Fruit fly (Drosophila melanogaster) whole organism, embryonic: Measurements from ENCODE around the gene CG32639.

Source experiments
- Aef1 ChIP-seq: fragments of 200-800 bp; sonication (Bioruptor generic); IDR thresholded peaks from 3 replicates; pipeline ENCODE4 v1.3.6; 2022; ENCODE audit warnings: missing biosample characterization, missing genetic modification characterization
- Atf3 ChIP-seq: fragments of 200-800 bp; sonication (Bioruptor generic); optimal IDR thresholded peaks from 3 replicates; lab custom pipeline; 2016; ENCODE audit warnings: missing biosample characterization, missing genetic modification characterization
- Atf6 ChIP-seq: fragments of 200-800 bp; sonication (Bioruptor generic); IDR thresholded peaks from 2 replicates; pipeline ENCODE4 v1.3.6; 2022; ENCODE audit warnings: missing biosample characterization, missing genetic modification characterization
- C15 ChIP-seq: fragments of 200-800 bp; sonication (Bioruptor generic); IDR thresholded peaks from 3 replicates; pipeline ENCODE4 v1.3.6; 2022; ENCODE audit warnings: missing biosample characterization, missing genetic modification characterization
- CG10654 ChIP-seq: fragments of 200-800 bp; sonication (Bioruptor generic); optimal IDR thresholded peaks from 2 replicates; lab custom pipeline; 2016; ENCODE audit warnings: missing biosample characterization, missing genetic modification characterization
- CG14050 ChIP-seq: fragments of 200-800 bp; sonication (Bioruptor generic); IDR thresholded peaks from 3 replicates; pipeline ENCODE4 v1.3.6; 2022; ENCODE audit warnings: missing biosample characterization, missing genetic modification characterization
- CG15269 ChIP-seq: fragments of 200-800 bp; sonication (Bioruptor generic); optimal IDR thresholded peaks from 2 replicates; lab custom pipeline; 2018; ENCODE audit warnings: missing biosample characterization, mild to moderate bottlenecking, missing genetic modification characterization, moderate library complexity
- CG1529 ChIP-seq: fragments of 200-800 bp; sonication (Bioruptor generic); optimal IDR thresholded peaks from 3 replicates; lab custom pipeline; 2018; ENCODE audit warnings: missing biosample characterization, missing genetic modification characterization
- CG17328 ChIP-seq: fragments of 200-800 bp; sonication (Bioruptor generic); IDR thresholded peaks from 2 replicates; pipeline ENCODE4 v1.3.6; 2022; ENCODE audit warnings: missing biosample characterization, missing genetic modification characterization
- CG2199 ChIP-seq: fragments of 200-800 bp; sonication (Bioruptor generic); IDR thresholded peaks from 3 replicates; pipeline ENCODE4 v1.3.6; 2022; ENCODE audit warnings: missing biosample characterization, missing genetic modification characterization
- CG2202 ChIP-seq: fragments of 200-800 bp; sonication (Bioruptor generic); optimal IDR thresholded peaks from 2 replicates; lab custom pipeline; 2018; ENCODE audit warnings: missing biosample characterization, mild to moderate bottlenecking, missing genetic modification characterization
- CG2678 ChIP-seq: fragments of 200-800 bp; sonication (Bioruptor generic); optimal IDR thresholded peaks from 3 replicates; lab custom pipeline; 2019; ENCODE audit warnings: missing biosample characterization, mild to moderate bottlenecking, missing genetic modification characterization, moderate library complexity
- CG3065 ChIP-seq: fragments of 200-800 bp; sonication (Bioruptor generic); optimal IDR thresholded peaks from 2 replicates; lab custom pipeline; 2016; ENCODE audit warnings: missing biosample characterization, missing genetic modification characterization
- CG31388 ChIP-seq: fragments of 200-800 bp; sonication (Bioruptor generic); optimal IDR thresholded peaks from 2 replicates; lab custom pipeline; 2016; ENCODE audit warnings: missing biosample characterization, missing genetic modification characterization
- CG31441 ChIP-seq: fragments of 200-800 bp; sonication (Bioruptor generic); IDR thresholded peaks from 2 replicates; pipeline ENCODE4 v1.3.6; 2022; ENCODE audit warnings: missing biosample characterization, missing genetic modification characterization
- CG3838 ChIP-seq: fragments of 200-800 bp; sonication (Bioruptor generic); optimal IDR thresholded peaks from 3 replicates; lab custom pipeline; 2016; ENCODE audit warnings: missing biosample characterization, missing genetic modification characterization
- CG3995 ChIP-seq: fragments of 200-800 bp; sonication (Bioruptor generic); optimal IDR thresholded peaks from 3 replicates; lab custom pipeline; 2016; ENCODE audit warnings: missing biosample characterization, missing genetic modification characterization
- CG6272 ChIP-seq: fragments of 200-800 bp; sonication (Bioruptor generic); IDR thresholded peaks from 2 replicates; pipeline ENCODE4 v1.3.6; 2022; ENCODE audit warnings: missing biosample characterization, missing genetic modification characterization
- CG6683 ChIP-seq: fragments of 200-800 bp; sonication (Bioruptor generic); optimal IDR thresholded peaks from 2 replicates; lab custom pipeline; 2017; ENCODE audit warnings: missing biosample characterization, mild to moderate bottlenecking, missing genetic modification characterization, missing genetic modification reagents
- CG8290 ChIP-seq, 3 experiments: fragments of 200-800 bp; sonication (Bioruptor generic); optimal IDR thresholded peaks; 2 replicates each; lab custom pipeline; 2016 to 2019; ENCODE audit warnings: missing biosample characterization in 3 of 3, missing genetic modification characterization in 3 of 3, mild to moderate bottlenecking in 2 of 3, moderate library complexity in 1 of 3
- CG8478 ChIP-seq: fragments of >200 bp; optimal IDR thresholded peaks from 2 replicates; lab custom pipeline; 2018
- CG9797 ChIP-seq: fragments of 200-800 bp; sonication (Bioruptor generic); optimal IDR thresholded peaks from 3 replicates; lab custom pipeline; 2018; ENCODE audit warnings: missing biosample characterization, mild to moderate bottlenecking, missing genetic modification characterization
- Dp ChIP-seq: fragments of 200-800 bp; sonication (Bioruptor generic); optimal IDR thresholded peaks from 2 replicates; lab custom pipeline; 2018; ENCODE audit warnings: missing biosample characterization, mild to moderate bottlenecking, missing genetic modification characterization, moderate library complexity
- Dref ChIP-seq: fragments of 200-800 bp; sonication (Bioruptor generic); IDR thresholded peaks from 2 replicates; pipeline ENCODE4 v1.3.6; 2022; ENCODE audit warnings: missing biosample characterization, missing genetic modification characterization
- Ets65A ChIP-seq: fragments of 200-800 bp; sonication (Bioruptor generic); peaks from one replicate; lab custom pipeline; 2016; ENCODE audit warnings: missing biosample characterization, missing genetic modification characterization
- Med ChIP-seq: fragments of 200-800 bp; sonication (Bioruptor generic); peaks from one replicate; lab custom pipeline; 2016; ENCODE audit warnings: missing biosample characterization, missing genetic modification characterization, mild to moderate bottlenecking, inconsistent platforms, moderate library complexity
- Pdp1 ChIP-seq, 2 experiments: fragments of 200-800 bp; sonication (Bioruptor generic); optimal IDR thresholded peaks; 3 replicates each; lab custom pipeline; 2016; ENCODE audit warnings: missing biosample characterization in 2 of 2, missing genetic modification characterization in 2 of 2, mild to moderate bottlenecking in 1 of 2, moderate library complexity in 1 of 2
- Ravus ChIP-seq: fragments of 200-800 bp; sonication (Bioruptor generic); IDR thresholded peaks from 2 replicates; pipeline ENCODE4 v1.3.6; 2022; ENCODE audit warnings: missing biosample characterization, missing genetic modification characterization
- Six4 ChIP-seq: fragments of 200-800 bp; sonication (Bioruptor generic); optimal IDR thresholded peaks from 2 replicates; lab custom pipeline; 2016; ENCODE audit warnings: missing biosample characterization, missing genetic modification characterization
- Sox102F ChIP-seq: fragments of 200-800 bp; sonication (Bioruptor generic); optimal IDR thresholded peaks from 2 replicates; lab custom pipeline; 2018; ENCODE audit warnings: missing biosample characterization, mild to moderate bottlenecking, missing genetic modification characterization, moderate library complexity
- Spps ChIP-seq: fragments of 200-800 bp; sonication (Bioruptor generic); optimal IDR thresholded peaks from 2 replicates; lab custom pipeline; 2018; ENCODE audit warnings: missing biosample characterization, mild to moderate bottlenecking, missing genetic modification characterization
- ap ChIP-seq: fragments of 200-800 bp; sonication (Bioruptor generic); IDR thresholded peaks from 2 replicates; pipeline ENCODE4 v1.3.6; 2022; ENCODE audit warnings: missing biosample characterization, missing genetic modification characterization
- chn ChIP-seq: fragments of 200-800 bp; sonication (Bioruptor generic); optimal IDR thresholded peaks from 2 replicates; lab custom pipeline; 2016; ENCODE audit warnings: missing biosample characterization, missing genetic modification characterization
- cwo ChIP-seq: fragments of 200-800 bp; sonication (Bioruptor generic); optimal IDR thresholded peaks from 3 replicates; lab custom pipeline; 2017; ENCODE audit warnings: missing biosample characterization, missing genetic modification characterization, mild to moderate bottlenecking, moderate library complexity, missing genetic modification reagents
- dysf ChIP-seq: fragments of 200-800 bp; sonication (Bioruptor generic); IDR thresholded peaks from 3 replicates; pipeline ENCODE4 v1.3.6; 2022; ENCODE audit warnings: missing biosample characterization, missing genetic modification characterization
- emc ChIP-seq: fragments of 200-800 bp; sonication (Bioruptor generic); optimal IDR thresholded peaks from 2 replicates; lab custom pipeline; 2016; ENCODE audit warnings: missing biosample characterization, missing genetic modification characterization
- fd102C ChIP-seq: fragments of 200-800 bp; sonication (Bioruptor generic); optimal IDR thresholded peaks from 2 replicates; lab custom pipeline; 2018; ENCODE audit warnings: missing biosample characterization, mild to moderate bottlenecking, missing genetic modification characterization, moderate library complexity
- gfzf ChIP-seq: fragments of 200-800 bp; sonication (Bioruptor generic); optimal IDR thresholded peaks from 2 replicates; lab custom pipeline; 2016; ENCODE audit warnings: missing biosample characterization, mild to moderate bottlenecking, missing genetic modification characterization, moderate library complexity
- gro ChIP-seq: fragments of 200-800 bp; sonication (Bioruptor generic); optimal IDR thresholded peaks from 2 replicates; lab custom pipeline; 2016; ENCODE audit warnings: missing biosample characterization, missing genetic modification characterization
- inv ChIP-seq: fragments of 200-800 bp; sonication (Bioruptor generic); IDR thresholded peaks from 2 replicates; pipeline ENCODE4 v1.3.6; 2022; ENCODE audit warnings: missing biosample characterization, missing genetic modification characterization; ENCODE audit not compliant: partially characterized antibody
- jing ChIP-seq: fragments of 200-800 bp; sonication (Bioruptor generic); optimal IDR thresholded peaks from 2 replicates; lab custom pipeline; 2018; ENCODE audit warnings: missing biosample characterization, mild to moderate bottlenecking, missing genetic modification characterization
- ken ChIP-seq: fragments of 200-800 bp; sonication (Bioruptor generic); IDR thresholded peaks from 3 replicates; pipeline ENCODE4 v1.3.6; 2022; ENCODE audit warnings: missing biosample characterization, missing genetic modification characterization
- lilli ChIP-seq: fragments of 200-800 bp; sonication (Bioruptor generic); optimal IDR thresholded peaks from 3 replicates; lab custom pipeline; 2016; ENCODE audit warnings: missing biosample characterization, missing genetic modification characterization
- otp ChIP-seq: fragments of 200-800 bp; sonication (Bioruptor generic); IDR thresholded peaks from 3 replicates; pipeline ENCODE4, ENCODE4 v1.3.6; 2022; ENCODE audit warnings: missing biosample characterization, missing genetic modification characterization
- pzg ChIP-seq: fragments of 200-800 bp; sonication (Bioruptor generic); optimal IDR thresholded peaks from 3 replicates; lab custom pipeline; 2018; ENCODE audit warnings: missing biosample characterization, mild to moderate bottlenecking, missing genetic modification characterization, moderate library complexity
- salm ChIP-seq: fragments of 200-800 bp; sonication (Bioruptor generic); optimal IDR thresholded peaks from 2 replicates; lab custom pipeline; 2018; ENCODE audit warnings: missing biosample characterization, mild to moderate bottlenecking, missing genetic modification characterization
- slou ChIP-seq: fragments of 200-800 bp; sonication (Bioruptor generic); optimal IDR thresholded peaks from 3 replicates; lab custom pipeline; 2016; ENCODE audit warnings: missing biosample characterization, missing genetic modification characterization
- sna ChIP-seq: fragments of 200-800 bp; sonication (Bioruptor generic); IDR thresholded peaks from 2 replicates; pipeline ENCODE4 v1.3.6; 2022; ENCODE audit warnings: missing biosample characterization, missing genetic modification characterization; ENCODE audit not compliant: partially characterized antibody
- tup ChIP-seq: fragments of 200-800 bp; sonication (Bioruptor generic); optimal IDR thresholded peaks from 2 replicates; lab custom pipeline; 2016; ENCODE audit warnings: missing biosample characterization, mild to moderate bottlenecking, missing genetic modification characterization, moderate library complexity
- zf30C ChIP-seq: fragments of 200-800 bp; sonication (Bioruptor generic); optimal IDR thresholded peaks from 3 replicates; lab custom pipeline; 2018; ENCODE audit warnings: missing biosample characterization, mild to moderate bottlenecking, missing genetic modification characterization

Gene CG32639

dm6 chrX:13258757-13259067, 22.3 kb upstream of the CG32639 start, which contains the start of gene comt (continued):
- TF ChIP-seq CG8290 (GFP tag; optimal IDR thresholded peaks at IDR 0.05; lab: Kevin White, UChicago) (no peak), CG8290 (tag; optimal IDR thresholded peaks at IDR 0.05; lab: Kevin White, UChicago) (no peak), CG15269 (tag; lab: Kevin White, UChicago) (peak; percentile 74), Aef1 (GFP tag; lab: Robert Waterston, UW) (peak; percentile 33; the same call in 1 of the 3 replicates), chn (no peak)

DNA sequence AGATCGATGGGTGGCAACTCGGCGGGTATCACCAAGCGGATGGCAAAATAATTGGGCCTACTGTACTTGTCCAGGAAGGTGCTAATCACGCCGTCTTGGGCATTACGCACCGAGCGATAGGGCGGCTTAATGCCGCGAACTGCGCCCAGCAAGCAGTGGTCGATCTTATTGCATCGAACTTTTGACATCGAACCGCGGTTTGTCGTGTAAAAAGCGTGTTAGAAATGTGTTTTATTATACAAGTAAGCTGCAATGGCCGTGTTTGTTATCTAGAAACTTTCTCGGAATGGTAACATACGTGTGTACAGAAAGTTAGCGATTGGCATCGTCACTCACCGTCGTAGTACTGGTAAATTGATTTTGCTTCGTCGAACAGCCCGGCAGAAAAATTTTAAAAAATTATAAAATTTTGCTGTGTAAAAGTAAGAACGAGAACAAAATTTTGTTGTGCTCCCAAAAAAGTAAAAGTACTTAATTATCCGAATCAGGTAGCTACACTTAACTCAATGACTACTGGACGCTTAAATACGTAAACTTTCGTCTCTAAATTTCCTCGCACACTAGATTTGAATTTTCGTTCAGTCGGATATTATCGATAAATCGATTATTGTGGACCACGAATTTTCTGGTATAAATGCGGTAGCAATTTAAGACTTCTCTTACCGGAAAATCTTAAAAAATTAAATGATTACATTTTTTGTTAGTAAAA, 21.8 kb upstream of the CG32639 start, which contains the start of the genes mew and CG15742:
mew (minus strand) TSS at position 443 of the 709 bp plus-strand sequence.
CG15742 (minus strand) TSS at position 448 of the 709 bp plus-strand sequence.
- no peak for TF ChIP-seq inv
- TF ChIP-seq Dref, result peak; percentile 55
- no peak for TF ChIP-seq ap
- no peak for TF ChIP-seq ken
- TF ChIP-seq CG6272 (GFP tag; lab: Robert Waterston, UW), result no peak
- TF ChIP-seq CG8478, result no peak
- no peak for TF ChIP-seq emc (GFP tag; lab: Kevin White, UChicago)
- no peak for TF ChIP-seq Spps (tag; lab: Kevin White, UChicago)
- no peak for TF ChIP-seq CG10654
- peak; percentile 50 for TF ChIP-seq Med (GFP tag; lab: Kevin White, UChicago)
- TF ChIP-seq lilli (GFP tag; lab: Kevin White, UChicago), result no peak
- no peak for TF ChIP-seq C15 (GFP tag; lab: Robert Waterston, UW)
- peak; percentile 69 for TF ChIP-seq Dp (GFP tag; lab: Kevin White, UChicago)
- TF ChIP-seq CG1529, result no peak
- TF ChIP-seq CG2202 (tag; lab: Kevin White, UChicago), result no peak
- TF ChIP-seq zf30C (GFP tag; lab: Kevin White, UChicago), result no peak
- no peak for TF ChIP-seq CG3838 (GFP tag; lab: Kevin White, UChicago)
- TF ChIP-seq CG31388 (GFP tag; lab: Kevin White, UChicago), result no peak
- no peak for TF ChIP-seq Six4 (GFP tag; lab: Kevin White, UChicago)
- TF ChIP-seq Ets65A, result no peak
- TF ChIP-seq Sox102F, result no peak
- TF ChIP-seq CG31441 (GFP tag; lab: Robert Waterston, UW), result no peak
- no peak for TF ChIP-seq CG17328 (GFP tag; lab: Robert Waterston, UW)
- TF ChIP-seq CG9797 (GFP tag; lab: Kevin White, UChicago), result peak; percentile 10
- TF ChIP-seq Pdp1 (GFP tag; optimal IDR thresholded peaks at IDR 0.05; lab: Kevin White, UChicago), result peak in 1 of 2 experiments; percentile 14
- no peak for TF ChIP-seq Atf3 (GFP tag; lab: Kevin White, UChicago)
- TF ChIP-seq pzg, result peak; percentile 6
- TF ChIP-seq tup (GFP tag; lab: Kevin White, UChicago), result no peak
- TF ChIP-seq gfzf, result peak; percentile 35
- no peak for TF ChIP-seq otp (GFP tag; lab: Robert Waterston, UW)
- TF ChIP-seq Ravus (GFP tag; lab: Robert Waterston, UW), result no peak
- TF ChIP-seq fd102C (GFP tag; lab: Kevin White, UChicago), result no peak
- no peak for TF ChIP-seq CG6683
- TF ChIP-seq slou (GFP tag; lab: Kevin White, UChicago), result no peak
- no peak for TF ChIP-seq jing (GFP tag; lab: Kevin White, UChicago)
- no peak for TF ChIP-seq dysf (GFP tag; lab: Robert Waterston, UW)
- no peak for TF ChIP-seq CG3995 (GFP tag; lab: Kevin White, UChicago)
- no peak for TF ChIP-seq CG14050 (GFP tag; lab: Robert Waterston, UW)
- no peak for TF ChIP-seq CG3065
- TF ChIP-seq CG2199 (GFP tag; lab: Robert Waterston, UW), result 0 out of 3 replicates have a peak, but pooled peaks have one; percentile 13
- TF ChIP-seq Atf6, result no peak
- no peak for TF ChIP-seq salm (tag; lab: Kevin White, UChicago)
- TF ChIP-seq cwo (GFP tag; lab: Kevin White, UChicago), result peak; percentile 47
- TF ChIP-seq sna (GFP tag; lab: Robert Waterston, UW), result no peak
- TF ChIP-seq gro, result no peak
- no peak for TF ChIP-seq CG2678 (tag; lab: Kevin White, UChicago)
